Fruit fly (Drosophila melanogaster) whole organism, embryonic: ENCODE data around the gene CheA29a.
A peak's percentile ranks its signal among the peaks of the same experiment; 100 is the strongest.

Source experiments
- Antp ChIP-seq: fragments of 200-800 bp; sonication (Bioruptor generic); optimal IDR thresholded peaks from 3 replicates; lab custom pipeline; 2016; ENCODE audit warnings: missing biosample characterization, missing genetic modification characterization
- Bgb ChIP-seq: fragments of 200-800 bp; sonication (Bioruptor generic); IDR thresholded peaks from 2 replicates; pipeline ENCODE4 v1.3.6; 2022; ENCODE audit warnings: missing biosample characterization, missing genetic modification characterization; ENCODE audit not compliant: partially characterized antibody
- C15 ChIP-seq: fragments of 200-800 bp; sonication (Bioruptor generic); IDR thresholded peaks from 3 replicates; pipeline ENCODE4 v1.3.6; 2022; ENCODE audit warnings: missing biosample characterization, missing genetic modification characterization
- CG1024 ChIP-seq: fragments of 200-800 bp; sonication (Bioruptor generic); IDR thresholded peaks from 2 replicates; pipeline ENCODE4 v1.3.6; 2022; ENCODE audit warnings: missing biosample characterization, missing genetic modification characterization
- CG10267 ChIP-seq: fragments of 200-800 bp; sonication (Bioruptor generic); optimal IDR thresholded peaks from 2 replicates; lab custom pipeline; 2018; ENCODE audit warnings: missing biosample characterization, mild to moderate bottlenecking, missing genetic modification characterization, moderate library complexity
- CG10321 ChIP-seq: fragments of 200-800 bp; sonication (Bioruptor generic); IDR thresholded peaks from 2 replicates; pipeline ENCODE4 v1.3.6; 2022; ENCODE audit warnings: missing biosample characterization, missing genetic modification characterization
- CG11504 ChIP-seq: fragments of 200-800 bp; sonication (Bioruptor generic); optimal IDR thresholded peaks from 3 replicates; lab custom pipeline; 2019; ENCODE audit warnings: missing biosample characterization, mild to moderate bottlenecking, missing genetic modification characterization, moderate library complexity
- CG11560 ChIP-seq: fragments of 200-800 bp; sonication (Bioruptor generic); IDR thresholded peaks from 3 replicates; pipeline ENCODE4 v1.3.6; 2022; ENCODE audit warnings: missing biosample characterization, missing genetic modification characterization
- CG12942 ChIP-seq: fragments of 200-800 bp; sonication (Bioruptor generic); optimal IDR thresholded peaks from 3 replicates; lab custom pipeline; 2016; ENCODE audit warnings: missing biosample characterization, missing genetic modification characterization
- CG15011 ChIP-seq: fragments of 200-800 bp; sonication (Bioruptor generic); optimal IDR thresholded peaks from 3 replicates; lab custom pipeline; 2018; ENCODE audit warnings: missing biosample characterization, mild to moderate bottlenecking, missing genetic modification characterization
- CG31388 ChIP-seq: fragments of 200-800 bp; sonication (Bioruptor generic); optimal IDR thresholded peaks from 2 replicates; lab custom pipeline; 2016; ENCODE audit warnings: missing biosample characterization, missing genetic modification characterization
- CG32532 ChIP-seq: fragments of 200-800 bp; sonication (Bioruptor generic); IDR thresholded peaks from 2 replicates; pipeline ENCODE4 v1.3.6; 2022; ENCODE audit warnings: missing biosample characterization, missing genetic modification characterization
- CG4617 ChIP-seq: fragments of 200-800 bp; sonication (Bioruptor generic); optimal IDR thresholded peaks from 3 replicates; lab custom pipeline; 2016; ENCODE audit warnings: missing biosample characterization, missing genetic modification characterization, borderline replicate concordance
- CG4730 ChIP-seq: fragments of 200-800 bp; sonication (Bioruptor generic); IDR thresholded peaks from 2 replicates; pipeline ENCODE4 v1.3.6; 2022; ENCODE audit warnings: missing biosample characterization, missing genetic modification characterization
- CG5953 ChIP-seq: fragments of 200-800 bp; sonication (Bioruptor generic); IDR thresholded peaks from 2 replicates; pipeline ENCODE4 v1.3.6; 2022; ENCODE audit warnings: missing biosample characterization, missing genetic modification characterization
- CG7372 ChIP-seq: fragments of 200-800 bp; sonication (Bioruptor generic); IDR thresholded peaks from 2 replicates; pipeline ENCODE4 v1.3.6; 2022; ENCODE audit warnings: missing biosample characterization, missing genetic modification characterization
- CG9817 ChIP-seq: fragments of 200-800 bp; sonication (Bioruptor generic); optimal IDR thresholded peaks from 2 replicates; lab custom pipeline; 2018; ENCODE audit warnings: missing biosample characterization, mild to moderate bottlenecking, missing genetic modification characterization, moderate library complexity
- Camta ChIP-seq: fragments of 200-800 bp; sonication (Bioruptor generic); optimal IDR thresholded peaks from 2 replicates; lab custom pipeline; 2016; ENCODE audit warnings: missing biosample characterization, missing genetic modification characterization
- D19B ChIP-seq: fragments of 200-800 bp; sonication (Bioruptor generic); optimal IDR thresholded peaks from 2 replicates; lab custom pipeline; 2017; ENCODE audit warnings: missing biosample characterization, mild to moderate bottlenecking, missing genetic modification characterization
- Dip3 ChIP-seq: fragments of 200-800 bp; sonication (Bioruptor generic); optimal IDR thresholded peaks from 3 replicates; lab custom pipeline; 2016; ENCODE audit warnings: missing biosample characterization, missing genetic modification characterization
- Doc3 ChIP-seq: fragments of 200-800 bp; sonication (Bioruptor generic); IDR thresholded peaks from 3 replicates; pipeline ENCODE4 v1.3.6; 2022; ENCODE audit warnings: missing biosample characterization, missing genetic modification characterization; ENCODE audit not compliant: partially characterized antibody
- Ets97D ChIP-seq: fragments of 200-800 bp; sonication (Bioruptor generic); optimal IDR thresholded peaks from 3 replicates; lab custom pipeline; 2016; ENCODE audit warnings: missing biosample characterization, missing genetic modification characterization
- HLHmδ ChIP-seq: fragments of 200-800 bp; sonication (Bioruptor generic); optimal IDR thresholded peaks from 2 replicates; lab custom pipeline; 2018; ENCODE audit warnings: missing biosample characterization, mild to moderate bottlenecking, missing genetic modification characterization, moderate library complexity
- Hand ChIP-seq: fragments of 200-800 bp; sonication (Bioruptor generic); optimal IDR thresholded peaks from 2 replicates; lab custom pipeline; 2017; ENCODE audit warnings: mild to moderate bottlenecking, missing biosample characterization, missing genetic modification reagents, missing genetic modification characterization
- MTF-1 ChIP-seq: fragments of 200-800 bp; sonication (Bioruptor generic); optimal IDR thresholded peaks from 2 replicates; lab custom pipeline; 2018; ENCODE audit warnings: missing biosample characterization, mild to moderate bottlenecking, missing genetic modification characterization, borderline replicate concordance
- Ptx1 ChIP-seq: fragments of 200-800 bp; sonication (Bioruptor generic); IDR thresholded peaks from 2 replicates; pipeline ENCODE4 v1.3.6; 2022; ENCODE audit warnings: missing biosample characterization, missing genetic modification characterization
- Side ChIP-seq: fragments of 200-800 bp; sonication (Bioruptor generic); optimal IDR thresholded peaks from 2 replicates; lab custom pipeline; 2016; ENCODE audit warnings: missing biosample characterization, missing genetic modification characterization
- Six4 ChIP-seq: fragments of 200-800 bp; sonication (Bioruptor generic); optimal IDR thresholded peaks from 2 replicates; lab custom pipeline; 2016; ENCODE audit warnings: missing biosample characterization, missing genetic modification characterization
- Sox100B ChIP-seq: fragments of 200-800 bp; sonication (Bioruptor generic); optimal IDR thresholded peaks from 3 replicates; lab custom pipeline; 2018; ENCODE audit warnings: missing biosample characterization, mild to moderate bottlenecking, missing genetic modification characterization
- TFAM ChIP-seq: fragments of 200-800 bp; sonication (Bioruptor generic); optimal IDR thresholded peaks from 2 replicates; lab custom pipeline; 2017; ENCODE audit warnings: missing biosample characterization, missing genetic modification characterization, inconsistent platforms
- abd-A ChIP-seq: fragments of 200-800 bp; sonication (Bioruptor generic); optimal IDR thresholded peaks from 3 replicates; lab custom pipeline; 2019; ENCODE audit warnings: missing biosample characterization, mild to moderate bottlenecking, missing genetic modification characterization, moderate library complexity
- aop ChIP-seq: fragments of 200-800 bp; sonication (Bioruptor generic); IDR thresholded peaks from 2 replicates; pipeline ENCODE4 v1.3.6; 2022; ENCODE audit warnings: missing biosample characterization, missing genetic modification characterization
- bowl ChIP-seq: fragments of 200-800 bp; sonication (Bioruptor generic); IDR thresholded peaks from 2 replicates; pipeline ENCODE4 v1.3.6; 2022; ENCODE audit warnings: missing biosample characterization, missing genetic modification characterization
- dmrt11E ChIP-seq: fragments of 200-800 bp; sonication (Bioruptor generic); optimal IDR thresholded peaks from 3 replicates; lab custom pipeline; 2018; ENCODE audit warnings: missing biosample characterization, mild to moderate bottlenecking, missing genetic modification characterization, moderate library complexity
- eve ChIP-seq, 2 experiments: fragments of >200 bp; optimal IDR thresholded peaks; 2 replicates each; lab custom pipeline; 2017; ENCODE audit warnings: missing biosample characterization in 2 of 2, missing genetic modification characterization in 2 of 2
- gfzf ChIP-seq: fragments of 200-800 bp; sonication (Bioruptor generic); optimal IDR thresholded peaks from 2 replicates; lab custom pipeline; 2016; ENCODE audit warnings: missing biosample characterization, mild to moderate bottlenecking, missing genetic modification characterization, moderate library complexity
- hkb ChIP-seq, 2 experiments: fragments of 200-800 bp in 1 of 2; fragments of >200 bp in 1 of 2; sonication (Bioruptor generic) in 1 of 2; IDR thresholded peaks in 1 of 2; optimal IDR thresholded peaks in 1 of 2; 2 replicates each; pipeline versions ENCODE4 v1.3.6 to Lab custom; 2017 to 2022; ENCODE audit warnings: missing biosample characterization in 1 of 2, missing genetic modification characterization in 1 of 2
- ind ChIP-seq: fragments of 200-800 bp; sonication (Bioruptor generic); optimal IDR thresholded peaks from 3 replicates; lab custom pipeline; 2016; ENCODE audit warnings: missing biosample characterization, missing genetic modification characterization
- inv ChIP-seq: fragments of 200-800 bp; sonication (Bioruptor generic); IDR thresholded peaks from 2 replicates; pipeline ENCODE4 v1.3.6; 2022; ENCODE audit warnings: missing biosample characterization, missing genetic modification characterization; ENCODE audit not compliant: partially characterized antibody
- jing ChIP-seq: fragments of 200-800 bp; sonication (Bioruptor generic); optimal IDR thresholded peaks from 2 replicates; lab custom pipeline; 2018; ENCODE audit warnings: missing biosample characterization, mild to moderate bottlenecking, missing genetic modification characterization
- luna ChIP-seq: fragments of 200-800 bp; sonication (Bioruptor generic); optimal IDR thresholded peaks from 2 replicates; lab custom pipeline; 2016; ENCODE audit warnings: missing biosample characterization, missing genetic modification characterization
- maf-S ChIP-seq: fragments of 200-800 bp; sonication (Bioruptor generic); optimal IDR thresholded peaks from 2 replicates; lab custom pipeline; 2016; ENCODE audit warnings: missing biosample characterization, missing genetic modification characterization
- mam ChIP-seq: fragments of 200-800 bp; sonication (Bioruptor generic); optimal IDR thresholded peaks from 3 replicates; lab custom pipeline; 2016; ENCODE audit warnings: missing biosample characterization, missing genetic modification characterization
- nerfin-2 ChIP-seq: fragments of 200-800 bp; sonication (Bioruptor generic); IDR thresholded peaks from 2 replicates; pipeline ENCODE4 v1.3.6; 2022; ENCODE audit warnings: missing biosample characterization, missing genetic modification characterization; ENCODE audit not compliant: partially characterized antibody
- peb ChIP-seq: fragments of 200-800 bp; sonication (Bioruptor generic); IDR thresholded peaks from 2 replicates; pipeline ENCODE4 v1.3.6; 2022; ENCODE audit warnings: missing biosample characterization, missing genetic modification characterization
- row ChIP-seq: fragments of 200-800 bp; sonication (Bioruptor generic); IDR thresholded peaks from 3 replicates; pipeline ENCODE4 v1.3.6; 2022; ENCODE audit warnings: missing biosample characterization, missing genetic modification characterization
- run ChIP-seq: fragments of 200-800 bp; sonication (Bioruptor generic); optimal IDR thresholded peaks from 3 replicates; lab custom pipeline; 2018; ENCODE audit warnings: missing biosample characterization, mild to moderate bottlenecking, missing genetic modification characterization
- sima ChIP-seq: fragments of 200-800 bp; sonication (Bioruptor generic); optimal IDR thresholded peaks from 2 replicates; lab custom pipeline; 2016; ENCODE audit warnings: missing biosample characterization, missing genetic modification characterization
- slbo ChIP-seq: fragments of 200-800 bp; sonication (Bioruptor generic); IDR thresholded peaks from 2 replicates; pipeline ENCODE4 v1.3.6; 2022; ENCODE audit warnings: missing biosample characterization, missing genetic modification characterization
- zen ChIP-seq: fragments of 200-800 bp; sonication (Bioruptor generic); optimal IDR thresholded peaks from 3 replicates; lab custom pipeline; 2018; ENCODE audit warnings: missing biosample characterization, mild to moderate bottlenecking, missing genetic modification characterization, moderate library complexity

Gene CheA29a

dm6 chr2L:8514748-8515147 is 37.6 kb downstream of the CheA29a start, which contains the start of the genes CG13097 and PIG-U (continued):
- TF ChIP-seq CG4617 (GFP tag; lab: Kevin White, UChicago), result peak; percentile 91
- 0 out of 3 replicates have a peak, but pooled peaks have one; percentile 50 for TF ChIP-seq CG11560 (tag; lab: Robert Waterston, UW)
- TF ChIP-seq Dip3 (GFP tag; lab: Kevin White, UChicago), result peak; percentile 84
- no peak for TF ChIP-seq MTF-1 (GFP tag; lab: Kevin White, UChicago)
- TF ChIP-seq mam (GFP tag; lab: Kevin White, UChicago), result peak; percentile 86
- peak; percentile 88 for TF ChIP-seq Ptx1 (GFP tag; lab: Robert Waterston, UW)
- peak; percentile 92 for TF ChIP-seq slbo (GFP tag; lab: Robert Waterston, UW)
- peak; percentile 64 for TF ChIP-seq Antp (GFP tag; lab: Kevin White, UChicago)
- peak; percentile 81 for TF ChIP-seq CG7372 (GFP tag; lab: Robert Waterston, UW)
- TF ChIP-seq nerfin-2 (GFP tag; lab: Robert Waterston, UW), result peak; percentile 77
- no peak for TF ChIP-seq CG15011 (GFP tag; lab: Kevin White, UChicago)
- no peak for TF ChIP-seq aop (GFP tag; lab: Robert Waterston, UW)
- TF ChIP-seq sima, result peak; percentile 38
- no peak for TF ChIP-seq hkb (optimal IDR thresholded peaks at IDR 0.05; lab: Kevin White, UChicago)
- TF ChIP-seq hkb (GFP tag; IDR thresholded peaks at IDR 0.05; lab: Robert Waterston, UW), result peak; percentile 75
- peak; percentile 84 for TF ChIP-seq CG9817 (tag; lab: Kevin White, UChicago)
- TF ChIP-seq inv, result peak; percentile 88
- peak; percentile 85 for TF ChIP-seq Bgb (GFP tag; lab: Robert Waterston, UW)
- peak; percentile 58 for TF ChIP-seq CG4730
- TF ChIP-seq ind (GFP tag; lab: Kevin White, UChicago), result peak; percentile 87
- TF ChIP-seq Camta (GFP tag; lab: Kevin White, UChicago), result peak; percentile 76
- TF ChIP-seq peb, result peak; percentile 18; the same call in 1 of the 2 replicates
- no peak for TF ChIP-seq gfzf
- peak; percentile 40; the same call in 1 of the 2 replicates for TF ChIP-seq CG10321 (GFP tag; lab: Robert Waterston, UW)
- TF ChIP-seq zen (tag; lab: Kevin White, UChicago), result peak; percentile 78
- TF ChIP-seq Six4 (GFP tag; lab: Kevin White, UChicago), result peak; percentile 74
- TF ChIP-seq D19B (GFP tag; lab: Kevin White, UChicago), result peak; percentile 46
- peak; percentile 83 for TF ChIP-seq CG32532
- TF ChIP-seq jing (GFP tag; lab: Kevin White, UChicago), result no peak
- no peak for TF ChIP-seq CG11504
- TF ChIP-seq CG31388 (GFP tag; lab: Kevin White, UChicago), result peak; percentile 49
- no peak for TF ChIP-seq abd-A (tag; lab: Kevin White, UChicago)
- TF ChIP-seq Side (GFP tag; lab: Kevin White, UChicago), result peak; percentile 68
- TF ChIP-seq Hand, result peak; percentile 59
- no peak for TF ChIP-seq C15 (GFP tag; lab: Robert Waterston, UW)
- no peak for TF ChIP-seq Sox100B (GFP tag; lab: Kevin White, UChicago)
- TF ChIP-seq CG5953, result peak; percentile 45; the same call in 1 of the 2 replicates
- peak; percentile 96 for TF ChIP-seq row (GFP tag; lab: Robert Waterston, UW)
- no peak for TF ChIP-seq HLHmδ (GFP tag; lab: Kevin White, UChicago)
- TF ChIP-seq Doc3 (GFP tag; lab: Robert Waterston, UW), result peak; percentile 98
- TF ChIP-seq eve (GFP tag; optimal IDR thresholded peaks at IDR 0.05; lab: Kevin White, UChicago), result no peak
- peak; percentile 50; the same call in 1 of the 2 replicates for TF ChIP-seq CG1024 (GFP tag; lab: Robert Waterston, UW)
- peak; percentile 55; the same call in 1 of the 2 replicates for TF ChIP-seq bowl
- no peak for TF ChIP-seq TFAM
- TF ChIP-seq CG12942 (GFP tag; lab: Kevin White, UChicago), result peak; percentile 85
- TF ChIP-seq run (tag; lab: Kevin White, UChicago), result peak; percentile 24
- no peak for TF ChIP-seq luna (GFP tag; lab: Kevin White, UChicago)
- TF ChIP-seq Ets97D (GFP tag; lab: Kevin White, UChicago), result peak; percentile 78
- peak; percentile 84 for TF ChIP-seq CG10267 (tag; lab: Kevin White, UChicago)
- TF ChIP-seq maf-S (GFP tag; lab: Kevin White, UChicago), result peak; percentile 71
- TF ChIP-seq dmrt11E (tag; lab: Kevin White, UChicago), result peak; percentile 74
